Worm (Caenorhabditis elegans) whole organism, early embryonic: Measurements from ENCODE around the gene nhr-269.

ENCODE experiments used
- B0310.2 ChIP-seq: sonication (generic microtip); optimal IDR thresholded peaks from 2 replicates; lab custom pipeline; 2016; ENCODE audit warnings: mild to moderate bottlenecking, missing genetic modification characterization, missing compliant biosample characterization
- F13C5.2 ChIP-seq: sonication (generic microtip); optimal IDR thresholded peaks from 2 replicates; lab custom pipeline; 2017; ENCODE audit warnings: mild to moderate bottlenecking, missing genetic modification characterization, inconsistent platforms, missing compliant biosample characterization
- aly-1 ChIP-seq: sonication (generic microtip); optimal IDR thresholded peaks from 2 replicates; lab custom pipeline; 2016; ENCODE audit warnings: missing genetic modification characterization, missing compliant biosample characterization
- ama-1 ChIP-seq: fragments of 150-350 bp; optimal IDR thresholded peaks from 2 replicates; lab custom pipeline; 2014
- ceh-13 ChIP-seq: fragments of 200-800 bp; sonication (Bioruptor generic); optimal IDR thresholded peaks from 2 replicates; lab custom pipeline; 2018; ENCODE audit warnings: mild to moderate bottlenecking, missing genetic modification characterization, missing compliant biosample characterization
- ceh-36 ChIP-seq: sonication (generic microtip); optimal IDR thresholded peaks from 2 replicates; lab custom pipeline; 2016; ENCODE audit warnings: missing genetic modification characterization, inconsistent platforms, missing compliant biosample characterization
- flt-1 ChIP-seq: fragments of 200-800 bp; sonication (Bioruptor generic); IDR thresholded peaks from 2 replicates; pipeline ENCODE4 v1.3.6; 2022; ENCODE audit warnings: missing genetic modification characterization, missing compliant biosample characterization
- hmbx-1 ChIP-seq: sonication (generic microtip); optimal IDR thresholded peaks from 2 replicates; lab custom pipeline; 2016; ENCODE audit warnings: mild to moderate bottlenecking, missing genetic modification characterization, missing compliant biosample characterization
- hmg-4 ChIP-seq: fragments of 200-800 bp; sonication (Bioruptor generic); optimal IDR thresholded peaks from 2 replicates; lab custom pipeline; 2018; ENCODE audit warnings: mild to moderate bottlenecking, missing genetic modification characterization, missing compliant biosample characterization
- scrt-1 ChIP-seq: fragments of 200-800 bp; sonication (Bioruptor generic); IDR thresholded peaks from 2 replicates; pipeline ENCODE4 v1.3.6; 2022; ENCODE audit warnings: missing genetic modification characterization, missing compliant biosample characterization
- sea-1 ChIP-seq: fragments of 200-800 bp; sonication (Bioruptor generic); conservative IDR thresholded peaks from 2 replicates; pipeline ENCODE4 v1.3.6; 2022; ENCODE audit warnings: missing genetic modification characterization, missing compliant biosample characterization
- tbx-11 ChIP-seq: fragments of 200-800 bp; sonication (Bioruptor generic); IDR thresholded peaks from 2 replicates; pipeline ENCODE4 v1.3.6; 2022; ENCODE audit warnings: missing genetic modification characterization, missing compliant biosample characterization
- tbx-37 ChIP-seq: fragments of 200-800 bp; sonication (Bioruptor generic); conservative IDR thresholded peaks from 2 replicates; pipeline ENCODE4 v1.3.6; 2022; ENCODE audit warnings: missing genetic modification reagents, missing genetic modification characterization, missing compliant biosample characterization
- tra-4 ChIP-seq: sonication (generic microtip); optimal IDR thresholded peaks from 2 replicates; lab custom pipeline; 2017; ENCODE audit warnings: missing genetic modification characterization, missing compliant biosample characterization

DNA sequence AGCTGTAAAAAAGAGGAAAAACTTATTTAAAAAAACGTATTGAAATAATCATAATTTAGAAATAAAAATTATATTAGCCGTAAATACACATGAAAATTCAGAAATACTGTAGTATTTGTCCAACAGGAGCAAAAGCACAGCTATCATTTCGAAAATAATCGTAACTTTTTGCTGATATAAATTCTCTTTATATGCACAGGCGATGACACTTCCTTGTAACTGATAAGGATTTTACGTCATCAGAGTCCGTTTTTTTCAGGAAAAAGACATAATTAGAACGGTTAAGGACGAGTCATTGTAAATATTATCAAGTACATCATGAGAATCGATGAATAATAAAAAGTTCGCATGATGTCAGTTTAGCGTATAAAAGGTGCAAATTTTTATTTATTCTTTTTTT, 46.2 kb downstream of the nhr-269 start:
- TF ChIP-seq hmg-4 (GFP tag; lab: Kevin White, UChicago) (no peak), ama-1 (lab: Kevin White, UChicago) (no peak), F13C5.2 (no peak), flt-1 (GFP tag; lab: Robert Waterston, UW) (no peak), ceh-36 (tag; lab: Kevin White, UChicago) (no peak), tra-4 (tag; lab: Kevin White, UChicago) (no peak), tbx-11 (GFP tag; lab: Robert Waterston, UW) (no peak), scrt-1 (GFP tag; lab: Robert Waterston, UW) (no peak), ceh-13 (GFP tag; lab: Kevin White, UChicago) (no peak), tbx-37 (GFP tag; lab: Robert Waterston, UW) (no peak), aly-1 (tag; lab: Kevin White, UChicago) (no peak), sea-1 (GFP tag; lab: Robert Waterston, UW) (no peak), B0310.2 (tag; lab: Kevin White, UChicago) (no peak), hmbx-1 (no peak)
